Worm (Caenorhabditis elegans): ENCODE results near the gene ctf-4.

ctf-4 gene

DNA sequence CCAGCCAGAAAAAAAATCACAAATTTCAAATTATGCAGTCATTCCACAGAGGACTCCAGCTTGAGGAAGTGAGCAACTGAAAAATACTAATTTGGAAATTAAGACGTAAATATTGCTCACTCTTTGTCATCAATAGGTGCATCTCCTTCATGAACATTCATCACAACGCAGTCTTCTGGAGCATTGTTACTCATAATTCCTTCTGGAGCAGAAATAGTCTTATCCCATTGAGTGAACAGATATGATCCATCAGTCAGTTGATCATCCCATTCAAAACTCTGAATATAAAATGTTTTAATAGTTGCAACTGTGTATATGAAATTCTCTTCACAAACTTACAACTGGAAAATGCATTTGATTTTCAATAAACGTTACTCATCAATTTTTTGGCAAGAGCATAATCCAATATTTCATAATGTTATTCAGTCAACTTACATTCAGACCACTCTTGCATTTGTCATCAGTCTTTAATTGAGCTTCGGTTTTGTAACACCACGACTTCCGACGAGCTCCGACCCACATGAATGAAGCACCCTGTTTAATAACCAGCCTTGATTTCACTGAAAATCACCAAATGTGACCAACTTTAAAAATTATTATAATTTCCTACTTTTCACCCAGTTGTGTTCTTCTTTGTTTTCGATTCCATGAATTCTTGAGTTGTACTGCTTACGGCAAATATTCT lies 11.7 kb downstream of the ctf-4 start (continued):
- peak; percentile 28; the same call in 1 of the 2 replicates for TF ChIP-seq madf-6 (GFP tag; IDR thresholded peaks at IDR 0.05)
- no peak for TF ChIP-seq sdz-38 (tag; optimal IDR thresholded peaks at IDR 0.05)
- TF ChIP-seq sptf-2 (GFP tag; optimal IDR thresholded peaks at IDR 0.05), result no peak
- TF ChIP-seq unc-62 (GFP tag; optimal IDR thresholded peaks at IDR 0.05), result no peak
- TF ChIP-seq ztf-26 (tag; optimal IDR thresholded peaks at IDR 0.05), result peak; percentile 53
- no peak for TF ChIP-seq lin-54 (GFP tag; optimal IDR thresholded peaks at IDR 0.05)
- no peak for TF ChIP-seq cebp-2 (GFP tag; IDR thresholded peaks at IDR 0.05)
- no peak for TF ChIP-seq aptf-3 (GFP tag; IDR thresholded peaks at IDR 0.05)
- no peak for TF ChIP-seq zim-3 (tag; optimal IDR thresholded peaks at IDR 0.05)
- TF ChIP-seq hlh-26 (GFP tag; conservative IDR thresholded peaks at IDR 0.05), result no peak
- no peak for TF ChIP-seq nhr-179 (tag; optimal IDR thresholded peaks at IDR 0.05)
- no peak for TF ChIP-seq ztf-25 (GFP tag; IDR thresholded peaks at IDR 0.05)
- TF ChIP-seq ztf-3 (GFP tag; optimal IDR thresholded peaks at IDR 0.05), result no peak
- no peak for TF ChIP-seq hrde-1 (tag; optimal IDR thresholded peaks at IDR 0.05; ENCODE audit: borderline replicate concordance)
- TF ChIP-seq lin-26 (GFP tag; IDR thresholded peaks at IDR 0.05), result no peak; the same call in 1 of the 2 replicates
- no peak for TF ChIP-seq xnd-1 (tag; optimal IDR thresholded peaks at IDR 0.05)
- TF ChIP-seq attf-3 (GFP tag; conservative IDR thresholded peaks at IDR 0.05), result no peak
- no peak for TF ChIP-seq F23B12.7 (tag; optimal IDR thresholded peaks at IDR 0.05; ENCODE audit: insufficient read depth)
- no peak for TF ChIP-seq nhr-120 (GFP tag; IDR thresholded peaks at IDR 0.05)
- no peak for TF ChIP-seq bed-2 (GFP tag; IDR thresholded peaks at IDR 0.05)
- no peak for TF ChIP-seq egrh-3 (GFP tag; IDR thresholded peaks at IDR 0.05)
- no peak for TF ChIP-seq unc-130 (GFP tag; optimal IDR thresholded peaks at IDR 0.05)
- no peak for TF ChIP-seq B0019.2 (GFP tag; conservative IDR thresholded peaks at IDR 0.05)
- TF ChIP-seq nfya-2 (GFP tag; IDR thresholded peaks at IDR 0.05), result no peak
- no peak for TF ChIP-seq T07F8.4 (tag; optimal IDR thresholded peaks at IDR 0.05)
- TF ChIP-seq nfya-1 (tag; optimal IDR thresholded peaks at IDR 0.05; ENCODE audit: borderline replicate concordance, insufficient read depth), result no peak
- TF ChIP-seq dpl-1 (GFP tag; optimal IDR thresholded peaks at IDR 0.05), result no peak
- TF ChIP-seq somi-1 (GFP tag; optimal IDR thresholded peaks at IDR 0.05), result peak; percentile 76
- no peak for TF ChIP-seq egl-44 (GFP tag; IDR thresholded peaks at IDR 0.05)
- no peak for TF ChIP-seq nhr-27 (tag; optimal IDR thresholded peaks at IDR 0.05)
- no peak for TF ChIP-seq F55B11.4 (tag; optimal IDR thresholded peaks at IDR 0.05; ENCODE audit: borderline replicate concordance, insufficient read depth)
- no peak for TF ChIP-seq ztf-22 (GFP tag; optimal IDR thresholded peaks at IDR 0.05)
- TF ChIP-seq lag-1 (GFP tag; IDR thresholded peaks at IDR 0.05), result no peak
- TF ChIP-seq C06A6.2 (GFP tag; conservative IDR thresholded peaks at IDR 0.05), result no peak; the same call in none of the 2 replicates
- TF ChIP-seq cebp-1 (GFP tag; IDR thresholded peaks at IDR 0.05), result no peak
- peak; percentile 78 for TF ChIP-seq cebp-1 (tag; optimal IDR thresholded peaks at IDR 0.05)
- TF ChIP-seq egl-18 (GFP tag; IDR thresholded peaks at IDR 0.05), result no peak
- TF ChIP-seq lin-35 (GFP tag; optimal IDR thresholded peaks at IDR 0.05), result peak in 1 of 3 experiments; percentile 65
- no peak for TF ChIP-seq F10E7.11 (tag; optimal IDR thresholded peaks at IDR 0.05)
- TF ChIP-seq F57A8.1 (GFP tag; optimal IDR thresholded peaks at IDR 0.05), result no peak
- TF ChIP-seq B0336.3 (GFP tag; IDR thresholded peaks at IDR 0.05), result peak; percentile 82
- TF ChIP-seq nhr-80 (tag; optimal IDR thresholded peaks at IDR 0.05), result no peak
- no peak for TF ChIP-seq F33H1.4 (GFP tag; IDR thresholded peaks at IDR 0.05)
- TF ChIP-seq lin-40 (tag; optimal IDR thresholded peaks at IDR 0.05), result peak; percentile 55
- no peak for TF ChIP-seq hmg-20 (GFP tag; IDR thresholded peaks at IDR 0.05)
- peak; percentile 47 for TF ChIP-seq K11D2.4 (GFP tag; IDR thresholded peaks at IDR 0.05)
- TF ChIP-seq madf-8 (GFP tag; conservative IDR thresholded peaks at IDR 0.05), result no peak
- TF ChIP-seq ceh-40 (GFP tag; IDR thresholded peaks at IDR 0.05), result no peak

All from whole organism, young adult.